Worm (Caenorhabditis elegans): Measurements from ENCODE around the gene R151.2.

The R151.2 gene

ce11 chrIII:7230841-7231240, 21.1 kb downstream of the R151.2 start, which contains the start of gene R151.10:
Gene R151.10 (minus strand): TSS chrIII:7230941.
- TF ChIP-seq sdz-38 (tag; optimal IDR thresholded peaks at IDR 0.05) (no peak), madf-6 (GFP tag; IDR thresholded peaks at IDR 0.05) (no peak), efl-1 (GFP tag; optimal IDR thresholded peaks at IDR 0.05) (no peak), B0336.3 (GFP tag; IDR thresholded peaks at IDR 0.05) (no peak)

- TF ChIP-seq efl-1 (GFP tag; optimal IDR thresholded peaks at IDR 0.05) (no peak), C17E4.6 (GFP tag; IDR thresholded peaks at IDR 0.05) (no peak), ztf-18 (tag; optimal IDR thresholded peaks at IDR 0.05) (peak; percentile 10), mxl-1 (tag; optimal IDR thresholded peaks at IDR 0.05) (no peak), ceh-79 (tag; optimal IDR thresholded peaks at IDR 0.05) (no peak), nhr-80 (tag; optimal IDR thresholded peaks at IDR 0.05) (no peak), cebp-1 (GFP tag; IDR thresholded peaks at IDR 0.05) (no peak), cebp-1 (tag; optimal IDR thresholded peaks at IDR 0.05) (no peak), egrh-3 (GFP tag; IDR thresholded peaks at IDR 0.05) (no peak)
Measured at ce11 chrIII:7232782-7233181, 23.0 kb downstream of the R151.2 start, which contains the start of gene adr-2. Gene adr-2 (minus strand): TSS chrIII:7232882.

ce11 chrIII:7234148-7234547, 24.4 kb downstream of the R151.2 start, which contains the start of gene ndus-8:
Gene ndus-8 (minus strand): TSS chrIII:7234202.
- peak; percentile 21 for TF ChIP-seq tbp1 (GFP tag; optimal IDR thresholded peaks at IDR 0.05)
- TF ChIP-seq rec-8 (tag; optimal IDR thresholded peaks at IDR 0.05): no peak
- TF ChIP-seq pha-4 (tag; optimal IDR thresholded peaks at IDR 0.05): peak; percentile 45
- TF ChIP-seq zfh-2 (GFP tag; conservative IDR thresholded peaks at IDR 0.05): no peak
- TF ChIP-seq snpc-1.1 (tag; optimal IDR thresholded peaks at IDR 0.05; ENCODE audit: insufficient read depth): no peak
- no peak for TF ChIP-seq atf-7 (tag; optimal IDR thresholded peaks at IDR 0.05)
- TF ChIP-seq mcd-1 (GFP tag; IDR thresholded peaks at IDR 0.05): peak; percentile 63
- TF ChIP-seq ZK185.1 (tag; optimal IDR thresholded peaks at IDR 0.05; ENCODE audit: poor library complexity, severe bottlenecking): peak; percentile 5
- peak; percentile 54; the same call in 1 of the 2 replicates for TF ChIP-seq madf-6 (GFP tag; IDR thresholded peaks at IDR 0.05)
- peak; percentile 37; the same call in 1 of the 2 replicates for TF ChIP-seq hmg-1.2 (GFP tag; IDR thresholded peaks at IDR 0.05)
- peak in 1 of 3 experiments; percentile 66 for TF ChIP-seq lin-35 (GFP tag; optimal IDR thresholded peaks at IDR 0.05)
- TF ChIP-seq F57C9.4 (tag; optimal IDR thresholded peaks at IDR 0.05): no peak
- TF ChIP-seq ztf-18 (tag; optimal IDR thresholded peaks at IDR 0.05): peak; percentile 93
- 0 out of 2 replicates have a peak, but pooled peaks have one; percentile 9 for TF ChIP-seq rcor-1 (GFP tag; IDR thresholded peaks at IDR 0.05)
- TF ChIP-seq F33H1.4 (GFP tag; IDR thresholded peaks at IDR 0.05): peak; percentile 52
- TF ChIP-seq snpc-4 (GFP tag; optimal IDR thresholded peaks at IDR 0.05): no peak
- TF ChIP-seq snpc-4 (tag; optimal IDR thresholded peaks at IDR 0.05): peak in 3 of 4 experiments; percentile 23 to 81 (median 42)
- peak; percentile 59 for TF ChIP-seq lin-54 (GFP tag; optimal IDR thresholded peaks at IDR 0.05)
- peak; percentile 20 for TF ChIP-seq lsl-1 (GFP tag; optimal IDR thresholded peaks at IDR 0.05)
- no peak for TF ChIP-seq cebp-1 (GFP tag; IDR thresholded peaks at IDR 0.05)
- peak; percentile 45 for TF ChIP-seq cebp-1 (tag; optimal IDR thresholded peaks at IDR 0.05)
- TF ChIP-seq snpc-3.4 (tag; optimal IDR thresholded peaks at IDR 0.05): peak; percentile 50
- TF ChIP-seq F23B12.7 (tag; optimal IDR thresholded peaks at IDR 0.05; ENCODE audit: insufficient read depth): peak; percentile 12
- peak; percentile 27 for TF ChIP-seq lin-40 (tag; optimal IDR thresholded peaks at IDR 0.05)
- 0 out of 2 replicates have a peak, but pooled peaks have one; percentile 37 for TF ChIP-seq attf-3 (GFP tag; conservative IDR thresholded peaks at IDR 0.05)
- TF ChIP-seq F22D6.2 (tag; optimal IDR thresholded peaks at IDR 0.05): no peak

Measured in whole organism, young adult.